Fruit fly (Drosophila melanogaster) S2 (cell line): ENCODE results near the gene sov.

Experiments used
- CG8478 ChIP-seq: fragments of >200 bp; optimal IDR thresholded peaks from 2 replicates; lab custom pipeline; 2018
- CTCF ChIP-seq, 2 experiments: fragments of >200 bp; optimal IDR thresholded peaks; 2 replicates each; lab custom pipeline; 2018

DNA sequence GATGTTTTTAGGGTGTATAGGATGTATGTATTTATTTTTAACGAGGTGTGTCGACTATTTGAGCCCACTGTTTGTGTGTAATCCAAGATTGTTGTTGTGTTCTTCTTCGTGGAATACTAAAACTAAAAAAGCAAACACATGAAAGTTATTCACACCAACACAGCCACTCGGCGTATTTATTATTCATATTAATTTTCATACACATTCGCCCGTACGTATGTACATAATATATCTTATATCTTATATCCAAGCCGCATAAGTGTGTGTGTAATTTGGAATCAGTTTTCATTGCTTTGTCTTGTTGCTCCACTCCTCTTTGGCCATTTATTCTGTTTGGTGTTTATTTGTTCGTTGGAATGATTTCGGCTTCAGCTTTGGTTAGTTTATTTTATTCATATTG is 45.5 kb upstream of the sov start:
- TF ChIP-seq CG8478 (lab: Kevin White, UChicago), result no peak
- TF ChIP-seq CTCF (optimal IDR thresholded peaks at IDR 0.05; lab: Kevin White, UChicago), result no peak
